Worm (Caenorhabditis elegans) whole organism, L1 larva: Measurements from ENCODE around the gene rpn-7.

Experiments used
- C16A3.4 ChIP-seq: fragments of 150-350 bp; optimal IDR thresholded peaks from 2 replicates; lab custom pipeline; 2014; ENCODE audit warnings: missing biosample characterization, missing genetic modification characterization
- alr-1 ChIP-seq: fragments of 200-800 bp; sonication (Bioruptor generic); optimal IDR thresholded peaks from 2 replicates; lab custom pipeline; 2018; ENCODE audit warnings: borderline replicate concordance, mild to moderate bottlenecking, missing genetic modification characterization, missing compliant biosample characterization
- aly-2 ChIP-seq: fragments of 150-350 bp; optimal IDR thresholded peaks from 2 replicates; lab custom pipeline; 2014; ENCODE audit warnings: missing biosample characterization, missing genetic modification characterization
- ceh-8 ChIP-seq: fragments of 200-800 bp; sonication (Bioruptor generic); optimal IDR thresholded peaks from 2 replicates; lab custom pipeline; 2018; ENCODE audit warnings: mild to moderate bottlenecking, missing genetic modification characterization, moderate library complexity, missing compliant biosample characterization
- ceh-82 ChIP-seq, 3 experiments: fragments of 150-350 bp in 1 of 3; sonication (generic microtip) in 2 of 3; optimal IDR thresholded peaks; 2 replicates each; lab custom pipeline; 2014 to 2017; ENCODE audit warnings: missing biosample characterization in 3 of 3, missing genetic modification characterization in 3 of 3
- ceh-90 ChIP-seq: sonication (generic microtip); optimal IDR thresholded peaks from 2 replicates; lab custom pipeline; 2016; ENCODE audit warnings: missing genetic modification characterization, missing compliant biosample characterization
- ces-1 ChIP-seq: fragments of 150-350 bp; optimal IDR thresholded peaks from 2 replicates; lab custom pipeline; 2014; ENCODE audit warnings: missing biosample characterization, missing genetic modification reagents, missing genetic modification characterization
- dpl-1 ChIP-seq, 3 experiments: fragments of 150-350 bp in 2 of 3; sonication (generic microtip) in 1 of 3; optimal IDR thresholded peaks; 2 replicates each; lab custom pipeline; 2014 to 2017; ENCODE audit warnings: missing biosample characterization in 3 of 3, missing genetic modification characterization in 3 of 3, missing genetic modification reagents in 3 of 3
- ets-5 ChIP-seq: fragments of 200-800 bp; sonication (Bioruptor generic); IDR thresholded peaks from 2 replicates; pipeline ENCODE4 v1.3.6; 2022; ENCODE audit warnings: missing genetic modification characterization, missing compliant biosample characterization
- fkh-10 ChIP-seq: sonication (generic microtip); optimal IDR thresholded peaks from 2 replicates; lab custom pipeline; 2017; ENCODE audit warnings: missing biosample characterization, missing genetic modification reagents, missing genetic modification characterization
- grh-1 ChIP-seq: fragments of 200-800 bp; sonication (Bioruptor generic); IDR thresholded peaks from 2 replicates; pipeline ENCODE4 v1.3.6; 2022; ENCODE audit warnings: missing genetic modification reagents, missing genetic modification characterization, missing compliant biosample characterization
- hlh-17 ChIP-seq: fragments of 200-800 bp; sonication (Bioruptor generic); optimal IDR thresholded peaks from 2 replicates; lab custom pipeline; 2018; ENCODE audit warnings: missing genetic modification characterization, mild to moderate bottlenecking, missing compliant biosample characterization, moderate library complexity, borderline replicate concordance
- hlh-4 ChIP-seq: sonication (generic microtip); optimal IDR thresholded peaks from 2 replicates; lab custom pipeline; 2016; ENCODE audit warnings: mild to moderate bottlenecking, missing genetic modification characterization, missing compliant biosample characterization
- irx-1 ChIP-seq: sonication (generic microtip); optimal IDR thresholded peaks from 2 replicates; lab custom pipeline; 2016; ENCODE audit warnings: missing genetic modification characterization, missing compliant biosample characterization
- jun-1 ChIP-seq: fragments of 150-350 bp; optimal IDR thresholded peaks from 2 replicates; lab custom pipeline; 2014; ENCODE audit warnings: missing biosample characterization, missing genetic modification reagents, missing genetic modification characterization
- lin-13 ChIP-seq: fragments of 150-350 bp; optimal IDR thresholded peaks from 2 replicates; lab custom pipeline; 2014; ENCODE audit warnings: missing biosample characterization, missing genetic modification reagents, missing genetic modification characterization
- lin-15B ChIP-seq: fragments of 150-350 bp; sonication (generic microtip); optimal IDR thresholded peaks from 3 replicates; lab custom pipeline; 2014; ENCODE audit warnings: missing biosample characterization, missing genetic modification characterization
- lin-39 ChIP-seq: fragments of 150-350 bp; optimal IDR thresholded peaks from 2 replicates; lab custom pipeline; 2014; ENCODE audit warnings: missing biosample characterization, missing genetic modification reagents, missing genetic modification characterization
- lsy-2 ChIP-seq, 2 experiments: fragments of 150-350 bp; optimal IDR thresholded peaks; 2 replicates each; lab custom pipeline; 2014; ENCODE audit warnings: missing biosample characterization in 2 of 2, missing genetic modification characterization in 2 of 2
- mdl-1 ChIP-seq, 2 experiments: fragments of 150-350 bp; optimal IDR thresholded peaks; 2 replicates each; lab custom pipeline; 2014 to 2017; ENCODE audit warnings: missing biosample characterization in 2 of 2, missing genetic modification characterization in 2 of 2, inconsistent platforms in 1 of 2
- nhr-11 ChIP-seq: fragments of 150-350 bp; optimal IDR thresholded peaks from 2 replicates; lab custom pipeline; 2014; ENCODE audit warnings: missing biosample characterization, missing genetic modification characterization
- nhr-19 ChIP-seq: fragments of 200-800 bp; sonication (Bioruptor generic); conservative IDR thresholded peaks from 2 replicates; pipeline ENCODE4 v1.3.6; 2022; ENCODE audit warnings: missing genetic modification characterization, missing compliant biosample characterization
- nhr-20 ChIP-seq: sonication (generic microtip); optimal IDR thresholded peaks from 2 replicates; lab custom pipeline; 2016; ENCODE audit warnings: mild to moderate bottlenecking, missing genetic modification characterization, missing compliant biosample characterization
- nhr-47 ChIP-seq: sonication (generic microtip); optimal IDR thresholded peaks from 2 replicates; lab custom pipeline; 2016; ENCODE audit warnings: mild to moderate bottlenecking, missing genetic modification characterization, moderate library complexity, missing compliant biosample characterization
- nhr-76 ChIP-seq: sonication (generic microtip); optimal IDR thresholded peaks from 2 replicates; lab custom pipeline; 2017; ENCODE audit warnings: missing biosample characterization, missing genetic modification characterization
- nhr-77 ChIP-seq: fragments of 150-350 bp; optimal IDR thresholded peaks from 2 replicates; lab custom pipeline; 2014; ENCODE audit warnings: missing biosample characterization, missing genetic modification characterization
- nhr-85 ChIP-seq: sonication (generic microtip); peaks from one replicate; lab custom pipeline; 2016; ENCODE audit warnings: missing genetic modification characterization, inconsistent platforms, missing compliant biosample characterization
- pag-3 ChIP-seq: sonication (generic microtip); optimal IDR thresholded peaks from 2 replicates; lab custom pipeline; 2017; ENCODE audit warnings: missing genetic modification characterization, mild to moderate bottlenecking, missing compliant biosample characterization, antibody characterized with exemption, borderline replicate concordance; ENCODE audit not compliant: insufficient read depth
- pqm-1 ChIP-seq: sonication (generic microtip); optimal IDR thresholded peaks from 3 replicates; lab custom pipeline; 2017; ENCODE audit warnings: missing biosample characterization, missing genetic modification characterization
- snu-23 ChIP-seq: sonication (generic microtip); optimal IDR thresholded peaks from 2 replicates; lab custom pipeline; 2016; ENCODE audit warnings: missing genetic modification characterization, missing compliant biosample characterization
- sox-4 ChIP-seq: sonication (generic microtip); optimal IDR thresholded peaks from 2 replicates; lab custom pipeline; 2016; ENCODE audit warnings: missing genetic modification characterization, missing compliant biosample characterization
- sup-37 ChIP-seq: fragments of 200-800 bp; sonication (Bioruptor generic); optimal IDR thresholded peaks from 2 replicates; lab custom pipeline; 2018; ENCODE audit warnings: mild to moderate bottlenecking, missing genetic modification characterization, missing compliant biosample characterization
- swsn-7 ChIP-seq: sonication (generic microtip); optimal IDR thresholded peaks from 2 replicates; lab custom pipeline; 2016; ENCODE audit warnings: missing genetic modification characterization, missing compliant biosample characterization
- tlp-1 ChIP-seq: fragments of 150-350 bp; optimal IDR thresholded peaks from 2 replicates; lab custom pipeline; 2014; ENCODE audit warnings: missing biosample characterization, missing genetic modification characterization
- zag-1 ChIP-seq: fragments of 150-350 bp; optimal IDR thresholded peaks from 2 replicates; lab custom pipeline; 2014; ENCODE audit warnings: missing biosample characterization, missing genetic modification characterization
- zip-4 ChIP-seq: fragments of 200-800 bp; sonication (Bioruptor generic); optimal IDR thresholded peaks from 2 replicates; lab custom pipeline; 2018; ENCODE audit warnings: mild to moderate bottlenecking, missing genetic modification characterization, moderate library complexity, missing compliant biosample characterization

Gene rpn-7

ce11 chrIV:9299145-9299544 lies 17.3 kb upstream of the rpn-7 start, which contains the start of gene F49C12.2:
F49C12.2 (minus strand) TSS chrIV:9299245.
- TF ChIP-seq mdl-1 (tag; optimal IDR thresholded peaks at IDR 0.05; lab: Kevin White, UChicago) (no peak), hlh-17 (GFP tag; lab: Kevin White, UChicago) (no peak)

- TF ChIP-seq snu-23 (GFP tag; lab: Kevin White, UChicago) (no peak), lsy-2 (tag; optimal IDR thresholded peaks at IDR 0.05; lab: Kevin White, UChicago) (no peak), ets-5 (GFP tag; lab: Robert Waterston, UW) (no peak), swsn-7 (tag; lab: Kevin White, UChicago) (no peak), jun-1 (tag; lab: Kevin White, UChicago) (no peak), ceh-90 (tag; lab: Kevin White, UChicago) (no peak), nhr-19 (GFP tag; lab: Robert Waterston, UW) (no peak), irx-1 (tag; lab: Kevin White, UChicago) (no peak), ceh-82 (tag; optimal IDR thresholded peaks at IDR 0.05; lab: Kevin White, UChicago) (no peak), zip-4 (GFP tag; lab: Kevin White, UChicago) (no peak), nhr-85 (tag; lab: Kevin White, UChicago) (no peak), sox-4 (tag; lab: Kevin White, UChicago) (no peak)
These were observed 16.3 kb upstream of the rpn-7 start, which contains the start of gene F49C12.3 for ce11 chrIV:9300127-9300526. F49C12.3 (plus strand) TSS chrIV:9300427.

ce11 chrIV:9303994-9304393 lies 12.4 kb upstream of the rpn-7 start, which contains the start of gene F49C12.4:
F49C12.4 (minus strand) TSS chrIV:9304094.
- TF ChIP-seq ceh-90 (tag; lab: Kevin White, UChicago) (no peak), zag-1 (no peak), C16A3.4 (no peak), nhr-11 (tag; lab: Kevin White, UChicago) (no peak), pag-3 (tag; lab: Kevin White, UChicago) (no peak), nhr-77 (no peak), nhr-76 (tag; lab: Kevin White, UChicago) (no peak), pqm-1 (tag; lab: Kevin White, UChicago) (no peak), nhr-47 (no peak), hlh-4 (no peak), lsy-2 (tag; optimal IDR thresholded peaks at IDR 0.05; lab: Kevin White, UChicago) (no peak), mdl-1 (tag; optimal IDR thresholded peaks at IDR 0.05; lab: Kevin White, UChicago) (no peak), lin-15B (no peak), lin-13 (GFP tag; lab: Kevin White, UChicago) (no peak), sup-37 (no peak)

- TF ChIP-seq ceh-82 (tag; optimal IDR thresholded peaks at IDR 0.05; lab: Kevin White, UChicago) = no peak
- TF ChIP-seq ceh-8 (GFP tag; lab: Kevin White, UChicago) = no peak
- TF ChIP-seq lin-39 (tag; lab: Kevin White, UChicago) = no peak
- TF ChIP-seq aly-2 (tag; lab: Kevin White, UChicago) = no peak
- no peak for TF ChIP-seq tlp-1 (tag; lab: Kevin White, UChicago)
- TF ChIP-seq lin-13 (GFP tag; lab: Kevin White, UChicago) = no peak
- TF ChIP-seq fkh-10 (GFP tag; lab: Kevin White, UChicago) = no peak
- no peak for TF ChIP-seq ces-1 (GFP tag; lab: Kevin White, UChicago)
- no peak for TF ChIP-seq dpl-1 (GFP tag; optimal IDR thresholded peaks at IDR 0.05; lab: Kevin White, UChicago)
- TF ChIP-seq alr-1 (tag; lab: Kevin White, UChicago) = no peak
- TF ChIP-seq nhr-20 (tag; lab: Kevin White, UChicago) = no peak
- no peak for TF ChIP-seq grh-1 (GFP tag; lab: Robert Waterston, UW)
These were observed 11.8 kb upstream of the rpn-7 start, which contains the start of gene F49C12.5 for ce11 chrIV:9304617-9305016. F49C12.5 (plus strand) TSS chrIV:9304917.
